Fruit fly (Drosophila melanogaster) whole organism, embryonic: Measurements from ENCODE around the gene Fam92.

Experiments used
- ATbp ChIP-seq: fragments of 200-800 bp; sonication (Bioruptor generic); optimal IDR thresholded peaks from 2 replicates; lab custom pipeline; 2017; ENCODE audit warnings: missing biosample characterization, mild to moderate bottlenecking, missing genetic modification characterization, missing genetic modification reagents
- BEAF-32 ChIP-seq: fragments of 200-800 bp; sonication (Bioruptor generic); optimal IDR thresholded peaks from 3 replicates; lab custom pipeline; 2017; ENCODE audit warnings: missing biosample characterization, missing genetic modification characterization, mild to moderate bottlenecking, moderate library complexity, missing genetic modification reagents
- BtbVII ChIP-seq: fragments of 200-800 bp; sonication (Bioruptor generic); optimal IDR thresholded peaks from 3 replicates; lab custom pipeline; 2017; ENCODE audit warnings: missing biosample characterization, mild to moderate bottlenecking, missing genetic modification characterization
- CG11695 ChIP-seq: fragments of 200-800 bp; sonication (Bioruptor generic); IDR thresholded peaks from 3 replicates; pipeline ENCODE4 v1.3.6; 2022; ENCODE audit warnings: missing biosample characterization, missing genetic modification characterization
- CG12071 ChIP-seq: fragments of 200-800 bp; sonication (Bioruptor generic); optimal IDR thresholded peaks from 3 replicates; lab custom pipeline; 2018; ENCODE audit warnings: missing biosample characterization, mild to moderate bottlenecking, missing genetic modification characterization
- CG12299 ChIP-seq: fragments of 200-800 bp; sonication (Bioruptor generic); optimal IDR thresholded peaks from 2 replicates; lab custom pipeline; 2018; ENCODE audit warnings: missing biosample characterization, mild to moderate bottlenecking, missing genetic modification characterization
- CG12769 ChIP-seq: fragments of 200-800 bp; sonication (Bioruptor generic); optimal IDR thresholded peaks from 2 replicates; lab custom pipeline; 2019; ENCODE audit warnings: missing biosample characterization, mild to moderate bottlenecking, missing genetic modification characterization, moderate library complexity
- CG13424 ChIP-seq: fragments of 200-800 bp; sonication (Bioruptor generic); optimal IDR thresholded peaks from 2 replicates; lab custom pipeline; 2019; ENCODE audit warnings: missing biosample characterization, mild to moderate bottlenecking, missing genetic modification characterization, moderate library complexity
- CG15514 ChIP-seq: fragments of 200-800 bp; sonication (Bioruptor generic); optimal IDR thresholded peaks from 3 replicates; lab custom pipeline; 2017; ENCODE audit warnings: missing biosample characterization, missing genetic modification characterization, mild to moderate bottlenecking, moderate library complexity, missing genetic modification reagents
- CG1603 ChIP-seq: fragments of 200-800 bp; sonication (Bioruptor generic); optimal IDR thresholded peaks from 2 replicates; lab custom pipeline; 2019; ENCODE audit warnings: missing biosample characterization, mild to moderate bottlenecking, missing genetic modification characterization, moderate library complexity
- CG17385 ChIP-seq: fragments of 200-800 bp; sonication (Bioruptor generic); optimal IDR thresholded peaks from 3 replicates; lab custom pipeline; 2018; ENCODE audit warnings: missing biosample characterization, mild to moderate bottlenecking, missing genetic modification characterization
- CG17912 ChIP-seq: fragments of 200-800 bp; sonication (Bioruptor generic); optimal IDR thresholded peaks from 2 replicates; lab custom pipeline; 2018; ENCODE audit warnings: missing biosample characterization, mild to moderate bottlenecking, missing genetic modification characterization
- CG31365 ChIP-seq: fragments of 200-800 bp; sonication (Bioruptor generic); optimal IDR thresholded peaks from 2 replicates; lab custom pipeline; 2018; ENCODE audit warnings: missing biosample characterization, mild to moderate bottlenecking, missing genetic modification characterization
- CG34376 ChIP-seq: fragments of 200-800 bp; sonication (Bioruptor generic); optimal IDR thresholded peaks from 2 replicates; lab custom pipeline; 2018; ENCODE audit warnings: missing biosample characterization, mild to moderate bottlenecking, missing genetic modification characterization
- CG4360 ChIP-seq: fragments of 200-800 bp; sonication (Bioruptor generic); IDR thresholded peaks from 2 replicates; pipeline ENCODE4 v1.3.6; 2022; ENCODE audit warnings: missing biosample characterization, missing genetic modification characterization
- CG4707 ChIP-seq: fragments of 200-800 bp; sonication (Bioruptor generic); optimal IDR thresholded peaks from 2 replicates; lab custom pipeline; 2018; ENCODE audit warnings: missing biosample characterization, mild to moderate bottlenecking, missing genetic modification characterization, moderate library complexity
- CG7928 ChIP-seq: fragments of 200-800 bp; sonication (Bioruptor generic); optimal IDR thresholded peaks from 2 replicates; lab custom pipeline; 2017; ENCODE audit warnings: missing biosample characterization, mild to moderate bottlenecking, missing genetic modification characterization
- CG8281 ChIP-seq: fragments of 200-800 bp; sonication (Bioruptor generic); optimal IDR thresholded peaks from 2 replicates; lab custom pipeline; 2018; ENCODE audit warnings: missing biosample characterization, mild to moderate bottlenecking, missing genetic modification characterization, moderate library complexity
- CrebB ChIP-seq: fragments of 200-800 bp; sonication (Bioruptor generic); optimal IDR thresholded peaks from 3 replicates; lab custom pipeline; 2018; ENCODE audit warnings: missing biosample characterization, mild to moderate bottlenecking, missing genetic modification characterization
- Hmr ChIP-seq: fragments of 200-800 bp; sonication (Bioruptor generic); optimal IDR thresholded peaks from 3 replicates; lab custom pipeline; 2017; ENCODE audit warnings: mild to moderate bottlenecking, missing biosample characterization, missing genetic modification reagents, missing genetic modification characterization
- Neu2 ChIP-seq: fragments of 200-800 bp; sonication (Bioruptor generic); optimal IDR thresholded peaks from 3 replicates; lab custom pipeline; 2016; ENCODE audit warnings: missing biosample characterization, missing genetic modification characterization, borderline replicate concordance
- Nf-YC ChIP-seq: fragments of 200-800 bp; optimal IDR thresholded peaks from 3 replicates; lab custom pipeline; 2019; ENCODE audit warnings: missing biosample characterization, mild to moderate bottlenecking, missing genetic modification characterization, moderate library complexity
- Rfx ChIP-seq: fragments of 200-800 bp; sonication (Bioruptor generic); IDR thresholded peaks from 2 replicates; pipeline ENCODE4 v1.3.6; 2022; ENCODE audit warnings: missing biosample characterization, missing genetic modification characterization
- Sin3A ChIP-seq: fragments of >200 bp; optimal IDR thresholded peaks from 2 replicates; lab custom pipeline; 2018
- Sox100B ChIP-seq: fragments of 200-800 bp; sonication (Bioruptor generic); optimal IDR thresholded peaks from 3 replicates; lab custom pipeline; 2018; ENCODE audit warnings: missing biosample characterization, mild to moderate bottlenecking, missing genetic modification characterization
- bab2 ChIP-seq: fragments of 200-800 bp; sonication (Bioruptor generic); optimal IDR thresholded peaks from 2 replicates; lab custom pipeline; 2016; ENCODE audit warnings: missing biosample characterization, missing genetic modification characterization
- caup ChIP-seq: fragments of 200-800 bp; sonication (Bioruptor generic); optimal IDR thresholded peaks from 3 replicates; lab custom pipeline; 2017; ENCODE audit warnings: missing biosample characterization, mild to moderate bottlenecking, missing genetic modification characterization, moderate library complexity; ENCODE audit not compliant: severe bottlenecking
- cg ChIP-seq: fragments of 200-800 bp; sonication (Bioruptor generic); optimal IDR thresholded peaks from 3 replicates; lab custom pipeline; 2019; ENCODE audit warnings: missing biosample characterization, mild to moderate bottlenecking, missing genetic modification characterization, moderate library complexity
- ci ChIP-seq: fragments of 200-800 bp; sonication (Bioruptor generic); IDR thresholded peaks from 3 replicates; pipeline ENCODE4 v1.3.6; 2022; ENCODE audit warnings: missing biosample characterization, missing genetic modification characterization
- crp ChIP-seq, 2 experiments: fragments of 200-800 bp; sonication (Bioruptor generic); optimal IDR thresholded peaks; 2 replicates in 1 of 2; 3 replicates in 1 of 2; lab custom pipeline; 2017; ENCODE audit warnings: missing biosample characterization in 2 of 2, missing genetic modification characterization in 2 of 2, mild to moderate bottlenecking in 1 of 2, moderate library complexity in 1 of 2
- hbn ChIP-seq: fragments of 200-800 bp; sonication (Bioruptor generic); IDR thresholded peaks from 2 replicates; pipeline ENCODE4 v1.3.6; 2022; ENCODE audit warnings: missing biosample characterization, missing genetic modification characterization; ENCODE audit not compliant: partially characterized antibody
- hkb ChIP-seq, 2 experiments: fragments of 200-800 bp in 1 of 2; fragments of >200 bp in 1 of 2; sonication (Bioruptor generic) in 1 of 2; IDR thresholded peaks in 1 of 2; optimal IDR thresholded peaks in 1 of 2; 2 replicates each; pipeline versions ENCODE4 v1.3.6 to Lab custom; 2017 to 2022; ENCODE audit warnings: missing biosample characterization in 1 of 2, missing genetic modification characterization in 1 of 2
- ind ChIP-seq: fragments of 200-800 bp; sonication (Bioruptor generic); optimal IDR thresholded peaks from 3 replicates; lab custom pipeline; 2016; ENCODE audit warnings: missing biosample characterization, missing genetic modification characterization
- kni ChIP-seq: fragments of 200-800 bp; sonication (Bioruptor generic); optimal IDR thresholded peaks from 3 replicates; lab custom pipeline; 2017; ENCODE audit warnings: mild to moderate bottlenecking, missing biosample characterization, missing genetic modification reagents, missing genetic modification characterization
- lilli ChIP-seq: fragments of 200-800 bp; sonication (Bioruptor generic); optimal IDR thresholded peaks from 3 replicates; lab custom pipeline; 2016; ENCODE audit warnings: missing biosample characterization, missing genetic modification characterization
- mirr ChIP-seq: fragments of 200-800 bp; sonication (Bioruptor generic); optimal IDR thresholded peaks from 3 replicates; lab custom pipeline; 2018; ENCODE audit warnings: missing biosample characterization, mild to moderate bottlenecking, missing genetic modification characterization
- mld ChIP-seq: fragments of 200-800 bp; sonication (Bioruptor generic); IDR thresholded peaks from 3 replicates; pipeline ENCODE4 v1.3.6; 2022; ENCODE audit warnings: missing biosample characterization, missing genetic modification characterization; ENCODE audit not compliant: partially characterized antibody
- nau ChIP-seq: fragments of 200-800 bp; sonication (Bioruptor generic); optimal IDR thresholded peaks from 3 replicates; lab custom pipeline; 2017; ENCODE audit warnings: missing biosample characterization, mild to moderate bottlenecking, missing genetic modification characterization, missing genetic modification reagents
- nerfin-2 ChIP-seq: fragments of 200-800 bp; sonication (Bioruptor generic); IDR thresholded peaks from 2 replicates; pipeline ENCODE4 v1.3.6; 2022; ENCODE audit warnings: missing biosample characterization, missing genetic modification characterization; ENCODE audit not compliant: partially characterized antibody
- odd ChIP-seq: fragments of 200-800 bp; sonication (Bioruptor generic); optimal IDR thresholded peaks from 2 replicates; lab custom pipeline; 2017; ENCODE audit warnings: missing biosample characterization, mild to moderate bottlenecking, missing genetic modification characterization
- pan ChIP-seq, 4 experiments: fragments of >200 bp in 3 of 4; fragments of 200-800 bp in 1 of 4; sonication (Bioruptor generic) in 1 of 4; optimal IDR thresholded peaks in 3 of 4; IDR thresholded peaks in 1 of 4; 2 replicates each; pipeline versions ENCODE4 v1.3.6 to Lab custom; 2017 to 2022; ENCODE audit warnings: missing biosample characterization in 2 of 4, missing genetic modification characterization in 2 of 4, mixed read lengths in 1 of 4
- pum ChIP-seq: fragments of 200-800 bp; sonication (Bioruptor generic); optimal IDR thresholded peaks from 2 replicates; lab custom pipeline; 2016; ENCODE audit warnings: missing biosample characterization, missing genetic modification characterization
- rib ChIP-seq: fragments of 200-800 bp; sonication (Bioruptor generic); IDR thresholded peaks from 2 replicates; pipeline ENCODE4 v1.3.6; 2022; ENCODE audit warnings: missing biosample characterization, missing genetic modification characterization
- ssp ChIP-seq: fragments of 200-800 bp; sonication (Bioruptor generic); IDR thresholded peaks from 2 replicates; pipeline ENCODE4 v1.3.6; 2022; ENCODE audit warnings: missing biosample characterization, missing genetic modification characterization
- tap ChIP-seq: fragments of 200-800 bp; optimal IDR thresholded peaks from 3 replicates; lab custom pipeline; 2019; ENCODE audit warnings: missing biosample characterization, mild to moderate bottlenecking, missing genetic modification characterization, moderate library complexity
- tgo ChIP-seq: fragments of 200-800 bp; sonication (Bioruptor generic); IDR thresholded peaks from 3 replicates; pipeline ENCODE4 v1.3.6; 2022; ENCODE audit warnings: missing biosample characterization, missing genetic modification characterization
- toy ChIP-seq: fragments of 200-800 bp; sonication (Bioruptor generic); IDR thresholded peaks from 2 replicates; pipeline ENCODE4 v1.3.6; 2022; ENCODE audit warnings: missing biosample characterization, missing genetic modification characterization
- wek ChIP-seq: fragments of 200-800 bp; sonication (Bioruptor generic); optimal IDR thresholded peaks from 3 replicates; lab custom pipeline; 2018; ENCODE audit warnings: missing biosample characterization, mild to moderate bottlenecking, missing genetic modification characterization, moderate library complexity

Gene Fam92

DNA sequence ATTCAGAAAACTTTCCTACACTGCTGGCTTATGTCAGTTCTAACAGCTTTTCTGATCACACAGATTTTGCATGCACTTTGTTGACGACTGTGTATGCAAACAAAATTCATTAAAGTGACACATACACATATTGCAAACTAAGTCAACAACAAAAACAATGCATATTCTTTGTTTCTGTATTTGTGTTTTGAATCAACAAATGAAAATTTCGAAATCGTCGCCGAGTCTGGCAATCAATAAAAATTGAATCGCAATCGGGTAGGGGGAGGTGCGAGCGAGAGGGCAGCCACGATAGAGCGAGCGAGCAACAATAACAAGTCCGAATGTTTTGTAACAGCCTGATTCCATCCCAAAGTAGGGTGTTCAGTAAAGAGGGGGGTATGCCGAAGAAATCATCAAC, 38.3 kb downstream of the Fam92 start (continued):
- no peak for TF ChIP-seq CG17912
- TF ChIP-seq odd (GFP tag; lab: Kevin White, UChicago) = peak; percentile 34
- peak; percentile 4 for TF ChIP-seq CG12299
- peak; percentile 53 for TF ChIP-seq mirr (GFP tag; lab: Kevin White, UChicago)
- TF ChIP-seq hbn (GFP tag; lab: Robert Waterston, UW) = no peak
- TF ChIP-seq ind = no peak
- no peak for TF ChIP-seq CG4360 (GFP tag; lab: Robert Waterston, UW)
- TF ChIP-seq pum (GFP tag; lab: Kevin White, UChicago) = no peak
- no peak for TF ChIP-seq Nf-YC (tag; lab: Kevin White, UChicago)
- TF ChIP-seq CG17385 = peak; percentile 17
- TF ChIP-seq ssp (GFP tag; lab: Robert Waterston, UW) = no peak
- no peak for TF ChIP-seq pan (optimal IDR thresholded peaks at IDR 0.05; lab: Kevin White, UChicago)
- peak in 1 of 2 experiments; percentile 36 for TF ChIP-seq pan (GFP tag; optimal IDR thresholded peaks at IDR 0.05 in 1 of 2, IDR thresholded peaks at IDR 0.05 in 1 of 2)
- peak; percentile 6 for TF ChIP-seq CG8281 (tag; lab: Kevin White, UChicago)
- TF ChIP-seq CG7928 = no peak
- TF ChIP-seq nau (GFP tag; lab: Kevin White, UChicago) = peak; percentile 50
- no peak for TF ChIP-seq nerfin-2 (GFP tag; lab: Robert Waterston, UW)
- peak; percentile 22 for TF ChIP-seq tap
- peak; percentile 53 for TF ChIP-seq BtbVII (GFP tag; lab: Kevin White, UChicago)
- no peak for TF ChIP-seq BEAF-32
- TF ChIP-seq CG4707 (GFP tag; lab: Kevin White, UChicago) = peak; percentile 25
- TF ChIP-seq hkb (optimal IDR thresholded peaks at IDR 0.05; lab: Kevin White, UChicago) = no peak
- TF ChIP-seq hkb (GFP tag; IDR thresholded peaks at IDR 0.05; lab: Robert Waterston, UW) = no peak; the same call in 1 of the 2 replicates
- peak; percentile 69 for TF ChIP-seq wek (GFP tag; lab: Kevin White, UChicago)
- TF ChIP-seq crp (GFP tag; optimal IDR thresholded peaks at IDR 0.05; lab: Kevin White, UChicago) = no peak
- TF ChIP-seq ATbp (GFP tag; lab: Kevin White, UChicago) = peak; percentile 65
- no peak for TF ChIP-seq Sin3A
- peak; percentile 66 for TF ChIP-seq CG12071 (GFP tag; lab: Kevin White, UChicago)
- TF ChIP-seq CG1603 (tag; lab: Kevin White, UChicago) = peak; percentile 36
- TF ChIP-seq Neu2 = no peak
- peak; percentile 46 for TF ChIP-seq kni
- TF ChIP-seq CG13424 = peak; percentile 31
- TF ChIP-seq Rfx (GFP tag; lab: Robert Waterston, UW) = peak; percentile 32; the same call in 1 of the 2 replicates
- peak; percentile 30 for TF ChIP-seq CG31365 (tag; lab: Kevin White, UChicago)
- 0 out of 3 replicates have a peak, but pooled peaks have one; percentile 30 for TF ChIP-seq CG11695 (GFP tag; lab: Robert Waterston, UW)
- TF ChIP-seq toy (GFP tag; lab: Robert Waterston, UW) = no peak
- TF ChIP-seq bab2 = peak; percentile 48
- no peak for TF ChIP-seq caup (GFP tag; lab: Kevin White, UChicago)
- no peak for TF ChIP-seq cg (GFP tag; lab: Kevin White, UChicago)
- TF ChIP-seq CG34376 (GFP tag; lab: Kevin White, UChicago) = peak; percentile 48
- TF ChIP-seq CG12769 (tag; lab: Kevin White, UChicago) = peak; percentile 28
- peak; percentile 40 for TF ChIP-seq Sox100B (GFP tag; lab: Kevin White, UChicago)
- TF ChIP-seq Hmr (GFP tag; lab: Kevin White, UChicago) = peak; percentile 27
- peak; percentile 8 for TF ChIP-seq CrebB
- TF ChIP-seq mld = no peak
- no peak for TF ChIP-seq tgo (GFP tag; lab: Robert Waterston, UW)
- TF ChIP-seq ci (GFP tag; lab: Robert Waterston, UW) = peak; percentile 32; the same call in 1 of the 3 replicates
- no peak for TF ChIP-seq lilli (GFP tag; lab: Kevin White, UChicago)
- 0 out of 2 replicates have a peak, but pooled peaks have one; percentile 35 for TF ChIP-seq rib (GFP tag; lab: Robert Waterston, UW)
- TF ChIP-seq CG15514 = peak; percentile 44
